Fruit fly (Drosophila melanogaster): ENCODE results near the gene CycT.

Gene CycT

DNA sequence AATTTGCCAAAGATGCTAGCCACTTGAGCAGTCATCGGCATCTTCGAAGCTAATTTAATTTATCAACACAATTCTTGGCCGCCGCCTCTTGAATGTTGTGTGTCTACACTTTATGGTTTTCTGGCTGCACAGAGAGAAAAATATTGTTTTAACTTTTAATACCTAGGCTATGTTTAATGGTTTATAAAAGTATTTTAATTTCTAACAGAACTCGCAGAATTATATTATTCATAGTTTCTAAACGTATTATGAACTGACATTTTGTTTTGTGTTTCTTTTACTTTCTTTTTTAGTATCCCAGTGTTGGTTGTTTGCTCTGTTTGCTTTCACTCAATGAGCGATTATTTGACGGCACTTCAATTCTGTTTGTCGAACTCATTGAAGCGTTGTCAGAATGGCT, 25.4 kb downstream of the CycT start (continued):
- TF ChIP-seq CG17912 (GFP tag; optimal IDR thresholded peaks at IDR 0.05) (no peak), zen (tag; optimal IDR thresholded peaks at IDR 0.05) (no peak), CG7556 (GFP tag; optimal IDR thresholded peaks at IDR 0.05) (peak; percentile 41), Dll (GFP tag; IDR thresholded peaks at IDR 0.05; ENCODE audit: partially characterized antibody) (no peak), Asciz (GFP tag; optimal IDR thresholded peaks at IDR 0.05) (peak; percentile 44), chm (GFP tag; IDR thresholded peaks at IDR 0.05) (peak; percentile 47; the same call in 1 of the 2 replicates), Med (GFP tag) (peak; percentile 78), D19A (tag; optimal IDR thresholded peaks at IDR 0.05) (peak; percentile 31), ind (GFP tag; optimal IDR thresholded peaks at IDR 0.05) (no peak), row (GFP tag; IDR thresholded peaks at IDR 0.05) (peak; percentile 58), dysf (GFP tag; IDR thresholded peaks at IDR 0.05) (0 out of 3 replicates have a peak, but pooled peaks have one; percentile 36), CG18619 (GFP tag; optimal IDR thresholded peaks at IDR 0.05) (peak; percentile 23), CG13424 (tag; optimal IDR thresholded peaks at IDR 0.05) (peak; percentile 48), Meics (GFP tag; optimal IDR thresholded peaks at IDR 0.05) (peak; percentile 10), eve (GFP tag; optimal IDR thresholded peaks at IDR 0.05) (peak in 1 of 2 experiments; percentile 19), Hr51 (GFP tag; optimal IDR thresholded peaks at IDR 0.05) (peak in 1 of 2 experiments; percentile 32), cwo (GFP tag; optimal IDR thresholded peaks at IDR 0.05) (peak; percentile 15), Abd-B (GFP tag; optimal IDR thresholded peaks at IDR 0.05) (no peak), CG4707 (GFP tag; optimal IDR thresholded peaks at IDR 0.05) (peak; percentile 22), CG11247 (GFP tag; IDR thresholded peaks at IDR 0.05) (0 out of 2 replicates have a peak, but pooled peaks have one; percentile 24), kni (GFP tag; optimal IDR thresholded peaks at IDR 0.05) (peak; percentile 5), bsh (GFP tag; optimal IDR thresholded peaks at IDR 0.05) (peak in 1 of 2 experiments; percentile 73), CG2120 (GFP tag; optimal IDR thresholded peaks at IDR 0.05) (peak; percentile 33), Hand (GFP tag; optimal IDR thresholded peaks at IDR 0.05) (no peak), ewg (GFP tag; optimal IDR thresholded peaks at IDR 0.05) (peak; percentile 7), CG12236 (GFP tag; optimal IDR thresholded peaks at IDR 0.05) (no peak), Dp (GFP tag; optimal IDR thresholded peaks at IDR 0.05) (no peak), CG3847 (GFP tag; IDR thresholded peaks at IDR 0.05) (0 out of 2 replicates have a peak, but pooled peaks have one; percentile 22), CG2678 (tag; optimal IDR thresholded peaks at IDR 0.05) (peak; percentile 69), Hmr (GFP tag; optimal IDR thresholded peaks at IDR 0.05) (peak; percentile 23), az2 (GFP tag; optimal IDR thresholded peaks at IDR 0.05) (peak; percentile 38), lab (GFP tag; optimal IDR thresholded peaks at IDR 0.05) (peak; percentile 42), CG15269 (tag; optimal IDR thresholded peaks at IDR 0.05) (peak; percentile 36), CG4820 (GFP tag; optimal IDR thresholded peaks at IDR 0.05) (peak; percentile 16), Hsf (GFP tag; optimal IDR thresholded peaks at IDR 0.05) (peak; percentile 36), CG17385 (GFP tag; optimal IDR thresholded peaks at IDR 0.05) (peak; percentile 26), CG18599 (GFP tag; optimal IDR thresholded peaks at IDR 0.05) (peak; percentile 3), CG4424 (GFP tag; optimal IDR thresholded peaks at IDR 0.05) (peak; percentile 24), Xbp1 (GFP tag; optimal IDR thresholded peaks at IDR 0.05) (peak; percentile 20), CG42726 (GFP tag; IDR thresholded peaks at IDR 0.05; ENCODE audit: partially characterized antibody) (no peak), Trl (optimal IDR thresholded peaks at IDR 0.05) (no peak), Trl (GFP tag; optimal IDR thresholded peaks at IDR 0.05) (peak; percentile 7), esg (GFP tag; conservative IDR thresholded peaks at IDR 0.05) (peak; percentile 25; the same call in 1 of the 2 replicates), CG7839 (tag; optimal IDR thresholded peaks at IDR 0.05) (peak; percentile 37), E2f1 (GFP tag; IDR thresholded peaks at IDR 0.05) (0 out of 2 replicates have a peak, but pooled peaks have one; percentile 21), slbo (GFP tag; IDR thresholded peaks at IDR 0.05) (peak; percentile 54), zfh1 (GFP tag; IDR thresholded peaks at IDR 0.05) (peak; percentile 51; the same call in 1 of the 3 replicates), CG4854 (GFP tag; optimal IDR thresholded peaks at IDR 0.05) (peak; percentile 26), CG18262 (tag; optimal IDR thresholded peaks at IDR 0.05) (peak; percentile 60)
